Worm (Caenorhabditis elegans): ENCODE measurements around the gene str-15.

ce11 chrV:16446191-16446590, 12.4 kb downstream of the str-15 start:
- TF ChIP-seq ama-1 (optimal IDR thresholded peaks at IDR 0.05) (no peak), zip-5 (tag; optimal IDR thresholded peaks at IDR 0.05) (no peak), rnt-1 (tag; optimal IDR thresholded peaks at IDR 0.05) (no peak), fkh-10 (GFP tag; optimal IDR thresholded peaks at IDR 0.05) (no peak), nhr-11 (tag; optimal IDR thresholded peaks at IDR 0.05) (no peak)
